Worm (Caenorhabditis elegans) whole organism, early embryonic: ENCODE results near the gene gex-5.

Source experiments
- F13C5.2 ChIP-seq: sonication (generic microtip); optimal IDR thresholded peaks from 2 replicates; lab custom pipeline; 2017; ENCODE audit warnings: mild to moderate bottlenecking, missing genetic modification characterization, inconsistent platforms, missing compliant biosample characterization
- aly-1 ChIP-seq: sonication (generic microtip); optimal IDR thresholded peaks from 2 replicates; lab custom pipeline; 2016; ENCODE audit warnings: missing genetic modification characterization, missing compliant biosample characterization
- ama-1 ChIP-seq: fragments of 150-350 bp; optimal IDR thresholded peaks from 2 replicates; lab custom pipeline; 2014
- flt-1 ChIP-seq: fragments of 200-800 bp; sonication (Bioruptor generic); IDR thresholded peaks from 2 replicates; pipeline ENCODE4 v1.3.6; 2022; ENCODE audit warnings: missing genetic modification characterization, missing compliant biosample characterization
- scrt-1 ChIP-seq: fragments of 200-800 bp; sonication (Bioruptor generic); IDR thresholded peaks from 2 replicates; pipeline ENCODE4 v1.3.6; 2022; ENCODE audit warnings: missing genetic modification characterization, missing compliant biosample characterization
- tra-4 ChIP-seq: sonication (generic microtip); optimal IDR thresholded peaks from 2 replicates; lab custom pipeline; 2017; ENCODE audit warnings: missing genetic modification characterization, missing compliant biosample characterization

- TF ChIP-seq scrt-1 (GFP tag; lab: Robert Waterston, UW) (no peak), F13C5.2 (tag; lab: Kevin White, UChicago) (no peak), ama-1 (lab: Kevin White, UChicago) (no peak), flt-1 (GFP tag; lab: Robert Waterston, UW) (no peak), aly-1 (no peak), tra-4 (no peak)
Observed at ce11 chrIII:4767869-4768645, 13.7 kb downstream of the gex-5 start.
